Fruit fly (Drosophila melanogaster) whole organism, embryonic: ENCODE data around the gene CG7079.

Experiments used
- Blimp-1 ChIP-seq: fragments of 200-800 bp; sonication (Bioruptor generic); optimal IDR thresholded peaks from 3 replicates; lab custom pipeline; 2018; ENCODE audit warnings: missing biosample characterization, missing genetic modification characterization, mild to moderate bottlenecking, moderate library complexity, missing genetic modification reagents
- BtbVII ChIP-seq: fragments of 200-800 bp; sonication (Bioruptor generic); optimal IDR thresholded peaks from 3 replicates; lab custom pipeline; 2017; ENCODE audit warnings: missing biosample characterization, mild to moderate bottlenecking, missing genetic modification characterization
- CG10321 ChIP-seq: fragments of 200-800 bp; sonication (Bioruptor generic); IDR thresholded peaks from 2 replicates; pipeline ENCODE4 v1.3.6; 2022; ENCODE audit warnings: missing biosample characterization, missing genetic modification characterization
- CG10431 ChIP-seq: fragments of 200-800 bp; sonication (Bioruptor generic); optimal IDR thresholded peaks from 3 replicates; lab custom pipeline; 2018; ENCODE audit warnings: missing biosample characterization, mild to moderate bottlenecking, missing genetic modification characterization
- CG11085 ChIP-seq: fragments of 200-800 bp; sonication (Bioruptor generic); IDR thresholded peaks from 2 replicates; pipeline ENCODE4 v1.3.6; 2022; ENCODE audit warnings: missing biosample characterization, missing genetic modification characterization
- CG12769 ChIP-seq: fragments of 200-800 bp; sonication (Bioruptor generic); optimal IDR thresholded peaks from 2 replicates; lab custom pipeline; 2019; ENCODE audit warnings: missing biosample characterization, mild to moderate bottlenecking, missing genetic modification characterization, moderate library complexity
- CG13296 ChIP-seq: fragments of 200-800 bp; sonication (Bioruptor generic); optimal IDR thresholded peaks from 3 replicates; lab custom pipeline; 2018; ENCODE audit warnings: missing biosample characterization, mild to moderate bottlenecking, missing genetic modification characterization
- CG14441 ChIP-seq: fragments of 200-800 bp; sonication (Bioruptor generic); IDR thresholded peaks from 2 replicates; pipeline ENCODE4 v1.3.6; 2022; ENCODE audit warnings: missing biosample characterization, missing genetic modification characterization
- CG1529 ChIP-seq: fragments of 200-800 bp; sonication (Bioruptor generic); optimal IDR thresholded peaks from 3 replicates; lab custom pipeline; 2018; ENCODE audit warnings: missing biosample characterization, missing genetic modification characterization
- CG1647 ChIP-seq: fragments of 200-800 bp; sonication (Bioruptor generic); optimal IDR thresholded peaks from 3 replicates; lab custom pipeline; 2016; ENCODE audit warnings: missing biosample characterization, missing genetic modification characterization
- CG2199 ChIP-seq: fragments of 200-800 bp; sonication (Bioruptor generic); IDR thresholded peaks from 3 replicates; pipeline ENCODE4 v1.3.6; 2022; ENCODE audit warnings: missing biosample characterization, missing genetic modification characterization
- CG4854 ChIP-seq: fragments of 200-800 bp; sonication (Bioruptor generic); optimal IDR thresholded peaks from 2 replicates; lab custom pipeline; 2016; ENCODE audit warnings: missing biosample characterization, missing genetic modification characterization, inconsistent platforms
- CG7271 ChIP-seq: fragments of 200-800 bp; sonication (Bioruptor generic); optimal IDR thresholded peaks from 2 replicates; lab custom pipeline; 2018; ENCODE audit warnings: missing biosample characterization, mild to moderate bottlenecking, missing genetic modification characterization, moderate library complexity
- CG9727 ChIP-seq: fragments of 200-800 bp; sonication (Bioruptor generic); optimal IDR thresholded peaks from 3 replicates; lab custom pipeline; 2017; ENCODE audit warnings: missing biosample characterization, mild to moderate bottlenecking, missing genetic modification characterization
- CHES-1-like ChIP-seq: fragments of 200-800 bp; sonication (Bioruptor generic); optimal IDR thresholded peaks from 2 replicates; lab custom pipeline; 2016; ENCODE audit warnings: missing biosample characterization, missing genetic modification characterization
- Ets65A ChIP-seq: fragments of 200-800 bp; sonication (Bioruptor generic); peaks from one replicate; lab custom pipeline; 2016; ENCODE audit warnings: missing biosample characterization, missing genetic modification characterization
- Med ChIP-seq: fragments of 200-800 bp; sonication (Bioruptor generic); peaks from one replicate; lab custom pipeline; 2016; ENCODE audit warnings: missing biosample characterization, missing genetic modification characterization, mild to moderate bottlenecking, inconsistent platforms, moderate library complexity
- Pdp1 ChIP-seq, 2 experiments: fragments of 200-800 bp; sonication (Bioruptor generic); optimal IDR thresholded peaks; 3 replicates each; lab custom pipeline; 2016; ENCODE audit warnings: missing biosample characterization in 2 of 2, missing genetic modification characterization in 2 of 2, mild to moderate bottlenecking in 1 of 2, moderate library complexity in 1 of 2
- Stat92E ChIP-seq, 3 experiments: fragments of >200 bp in 2 of 3; fragments of 200-800 bp in 1 of 3; sonication (Bioruptor generic) in 1 of 3; optimal IDR thresholded peaks; 2 replicates each; lab custom pipeline; 2017 to 2019; ENCODE audit warnings: missing biosample characterization in 3 of 3, missing genetic modification characterization in 3 of 3, mild to moderate bottlenecking in 1 of 3, moderate library complexity in 1 of 3
- Xbp1 ChIP-seq: fragments of 200-800 bp; sonication (Bioruptor generic); optimal IDR thresholded peaks from 3 replicates; lab custom pipeline; 2016; ENCODE audit warnings: missing biosample characterization, mild to moderate bottlenecking, missing genetic modification characterization
- ato ChIP-seq: fragments of 200-800 bp; sonication (Bioruptor generic); IDR thresholded peaks from 2 replicates; pipeline ENCODE4 v1.3.6; 2022; ENCODE audit warnings: missing biosample characterization, missing genetic modification characterization; ENCODE audit not compliant: partially characterized antibody
- br ChIP-seq: fragments of >200 bp; optimal IDR thresholded peaks from 2 replicates; lab custom pipeline; 2017
- chinmo ChIP-seq: fragments of 200-800 bp; sonication (Bioruptor generic); IDR thresholded peaks from 4 replicates; pipeline ENCODE4 v1.3.6; 2022; ENCODE audit warnings: missing biosample characterization, missing genetic modification characterization; ENCODE audit not compliant: partially characterized antibody
- ci ChIP-seq: fragments of 200-800 bp; sonication (Bioruptor generic); IDR thresholded peaks from 3 replicates; pipeline ENCODE4 v1.3.6; 2022; ENCODE audit warnings: missing biosample characterization, missing genetic modification characterization
- ewg ChIP-seq: fragments of 200-800 bp; sonication (Bioruptor generic); optimal IDR thresholded peaks from 3 replicates; lab custom pipeline; 2017; ENCODE audit warnings: mild to moderate bottlenecking, missing biosample characterization, missing genetic modification reagents, missing genetic modification characterization
- ftz-f1 ChIP-seq: fragments of 200-800 bp; sonication (Bioruptor generic); optimal IDR thresholded peaks from 2 replicates; lab custom pipeline; 2016; ENCODE audit warnings: missing biosample characterization, missing genetic modification characterization
- gt ChIP-seq: fragments of 200-800 bp; sonication (Bioruptor generic); IDR thresholded peaks from 2 replicates; pipeline ENCODE4 v1.3.6; 2022; ENCODE audit warnings: missing biosample characterization, missing genetic modification characterization
- nmo ChIP-seq: fragments of 200-800 bp; sonication (Bioruptor generic); optimal IDR thresholded peaks from 2 replicates; lab custom pipeline; 2018; ENCODE audit warnings: missing biosample characterization, mild to moderate bottlenecking, missing genetic modification characterization, moderate library complexity
- ro ChIP-seq: fragments of 200-800 bp; sonication (Bioruptor generic); IDR thresholded peaks from 2 replicates; pipeline ENCODE4 v1.3.6; 2022; ENCODE audit warnings: missing biosample characterization, missing genetic modification characterization
- sd ChIP-seq: fragments of 200-800 bp; sonication (Bioruptor generic); optimal IDR thresholded peaks from 3 replicates; lab custom pipeline; 2018; ENCODE audit warnings: missing biosample characterization, mild to moderate bottlenecking, missing genetic modification characterization, moderate library complexity
- tna ChIP-seq: fragments of 200-800 bp; sonication (Bioruptor generic); IDR thresholded peaks from 2 replicates; pipeline ENCODE4 v1.3.6; 2022; ENCODE audit warnings: missing biosample characterization, missing genetic modification characterization; ENCODE audit not compliant: partially characterized antibody
- tx ChIP-seq: fragments of 200-800 bp; sonication (Bioruptor generic); optimal IDR thresholded peaks from 2 replicates; lab custom pipeline; 2016; ENCODE audit warnings: missing biosample characterization, missing genetic modification characterization

The CG7079 gene

DNA sequence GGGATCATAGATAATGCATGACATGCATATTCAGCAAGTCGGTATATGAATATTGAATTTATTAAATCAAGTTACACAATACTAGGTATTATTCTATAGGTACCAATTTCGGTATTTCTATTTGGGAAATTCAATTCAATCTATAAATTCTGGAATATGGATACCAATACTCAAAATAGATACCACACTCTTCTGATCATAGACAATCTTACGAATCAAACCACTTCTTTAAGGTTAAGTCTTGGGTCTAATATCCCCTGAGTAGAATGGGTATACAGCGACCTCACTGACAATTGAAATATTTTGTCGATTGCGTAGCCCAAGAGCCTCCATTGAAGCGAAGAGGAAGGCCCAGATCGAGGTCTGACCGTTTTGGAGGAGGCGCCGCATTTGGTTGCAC lies 44.2 kb upstream of the CG7079 start (continued):
- no peak for TF ChIP-seq CG10321 (GFP tag; lab: Robert Waterston, UW)
- no peak for TF ChIP-seq tna (GFP tag; lab: Robert Waterston, UW)
- peak; percentile 20 for TF ChIP-seq Xbp1 (GFP tag; lab: Kevin White, UChicago)
- TF ChIP-seq CG12769 (tag; lab: Kevin White, UChicago) = peak; percentile 20
- no peak for TF ChIP-seq ro
- TF ChIP-seq nmo (GFP tag; lab: Kevin White, UChicago) = no peak
- TF ChIP-seq ftz-f1 (GFP tag; lab: Kevin White, UChicago) = no peak

- TF ChIP-seq br (lab: Kevin White, UChicago) (no peak), tx (GFP tag; lab: Kevin White, UChicago) (no peak), Stat92E (GFP tag; optimal IDR thresholded peaks at IDR 0.05; lab: Kevin White, UChicago) (no peak), gt (GFP tag; lab: Robert Waterston, UW) (no peak), CG7271 (no peak), CG9727 (GFP tag; lab: Kevin White, UChicago) (no peak), CHES-1-like (no peak), sd (peak; percentile 76)
These were observed 43.4 kb upstream of the CG7079 start for dm6 chr3R:21092036-21092435.

DNA sequence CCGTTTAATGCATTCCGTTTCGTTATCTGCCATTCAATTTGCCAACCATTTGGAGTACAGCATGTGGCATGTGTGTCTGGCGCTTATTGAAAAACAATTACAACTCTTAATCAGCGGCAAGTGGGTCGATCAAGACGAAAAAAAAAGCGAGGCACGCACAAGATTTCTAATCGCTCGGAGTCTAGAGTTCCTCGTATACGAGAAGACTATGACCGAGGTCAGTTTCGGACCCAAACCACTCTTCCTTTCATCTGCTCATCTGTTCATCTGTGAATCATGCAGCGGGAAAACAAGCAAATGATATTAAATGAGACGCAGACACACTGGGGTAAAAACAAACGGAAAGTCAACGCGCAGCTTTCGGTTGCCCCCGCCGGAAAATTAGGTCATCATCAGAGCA lies 42.9 kb upstream of the CG7079 start:
- no peak for TF ChIP-seq BtbVII (GFP tag; lab: Kevin White, UChicago)
- TF ChIP-seq CG11085 (GFP tag; lab: Robert Waterston, UW) = no peak
- TF ChIP-seq CG13296 (GFP tag; lab: Kevin White, UChicago) = no peak
- peak; percentile 45 for TF ChIP-seq CG12769 (tag; lab: Kevin White, UChicago)
- peak; percentile 60 for TF ChIP-seq Blimp-1 (GFP tag; lab: Kevin White, UChicago)
- TF ChIP-seq CG10431 = no peak
- no peak for TF ChIP-seq CG1529 (GFP tag; lab: Kevin White, UChicago)
- no peak for TF ChIP-seq CG4854 (GFP tag; lab: Kevin White, UChicago)
- TF ChIP-seq ewg (GFP tag; lab: Kevin White, UChicago) = no peak
- TF ChIP-seq chinmo = 0 out of 4 replicates have a peak, but pooled peaks have one; percentile 36

dm6 chr3R:21090230-21091021 lies 41.8 kb upstream of the CG7079 start:
- 0 out of 3 replicates have a peak, but pooled peaks have one; percentile 36 for TF ChIP-seq ci (GFP tag; lab: Robert Waterston, UW)
- peak; percentile 7 for TF ChIP-seq sd
- peak; percentile 51 for TF ChIP-seq CG12769 (tag; lab: Kevin White, UChicago)
- TF ChIP-seq Pdp1 (GFP tag; optimal IDR thresholded peaks at IDR 0.05; lab: Kevin White, UChicago) = peak in 1 of 2 experiments; percentile 80
- TF ChIP-seq CG2199 (GFP tag; lab: Robert Waterston, UW) = no peak
- peak; percentile 77 for TF ChIP-seq Ets65A
- TF ChIP-seq CG14441 (GFP tag; lab: Robert Waterston, UW) = no peak
- TF ChIP-seq CG1647 (GFP tag; lab: Kevin White, UChicago) = no peak
- peak; percentile 51 for TF ChIP-seq Med (GFP tag; lab: Kevin White, UChicago)
- TF ChIP-seq ato (GFP tag; lab: Robert Waterston, UW) = 0 out of 2 replicates have a peak, but pooled peaks have one; percentile 16
- TF ChIP-seq, all 482 proteins: peak for 7
